Worm (Caenorhabditis elegans): ENCODE results near the gene R07B7.8.
A peak's percentile ranks its signal among the peaks of the same experiment; 100 is the strongest.

DNA sequence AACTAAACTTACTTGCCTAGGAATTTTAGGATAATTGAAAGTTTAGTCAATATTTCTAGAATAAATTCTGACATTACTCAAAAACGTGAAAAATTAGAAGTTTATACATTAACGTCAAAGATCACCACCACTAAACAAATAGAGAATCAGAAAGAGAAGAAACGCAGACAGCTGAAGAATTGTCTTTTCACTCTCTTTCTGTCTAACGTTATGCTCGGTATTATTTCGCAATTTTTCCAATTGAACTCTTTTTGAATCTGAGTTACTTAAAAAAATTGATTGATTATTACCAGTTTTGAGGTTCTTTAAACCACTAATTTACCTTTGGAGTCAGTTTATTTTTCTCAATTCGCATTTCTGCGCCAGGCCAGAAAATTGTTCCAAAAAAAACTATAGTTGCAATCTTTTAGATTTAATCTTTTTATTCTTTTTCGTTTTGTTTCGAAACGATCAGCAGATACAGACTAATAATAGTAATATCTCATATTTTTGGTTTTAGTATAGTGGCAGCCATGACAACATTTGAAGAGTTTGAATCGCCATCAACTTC lies 16.8 kb upstream of the R07B7.8 start, which contains the start of gene nhr-154:
- TF ChIP-seq dao-5 (tag; optimal IDR thresholded peaks at IDR 0.05) (no peak), him-1 (tag; optimal IDR thresholded peaks at IDR 0.05) (no peak), W03F9.2 (tag; optimal IDR thresholded peaks at IDR 0.05) (peak; percentile 17)
